Fruit fly (Drosophila melanogaster) Kc167 (cell line): ENCODE measurements around the gene Fer3HCH.

Experiments
- Myc ChIP-seq: fragments of >200 bp; optimal IDR thresholded peaks from 2 replicates; lab custom pipeline; 2017; ENCODE audit warnings: missing external identifiers
- insv ChIP-seq: fragments of >200 bp; optimal IDR thresholded peaks from 3 replicates; lab custom pipeline; 2018; ENCODE audit warnings: missing external identifiers
- psq ChIP-seq: fragments of >200 bp; optimal IDR thresholded peaks from 2 replicates; lab custom pipeline; 2017; ENCODE audit warnings: missing external identifiers

dm6 chrX:13135702-13136101, 27.7 kb upstream of the Fer3HCH start:
- TF ChIP-seq psq (lab: Kevin White, UChicago) (no peak), Myc (lab: Kevin White, UChicago) (no peak), insv (lab: Kevin White, UChicago) (no peak)
